Worm (Caenorhabditis elegans) whole organism, late embryonic: ENCODE data around the gene T08G5.2.

ENCODE experiments used
- C38D4.7 ChIP-seq: fragments of 200-800 bp; sonication (Bioruptor generic); optimal IDR thresholded peaks from 2 replicates; lab custom pipeline; 2018; ENCODE audit warnings: mild to moderate bottlenecking, missing genetic modification characterization, moderate library complexity, missing compliant biosample characterization
- F13H6.1 ChIP-seq: sonication (generic microtip); optimal IDR thresholded peaks from 2 replicates; lab custom pipeline; 2016; ENCODE audit warnings: missing genetic modification characterization, missing compliant biosample characterization
- T23F11.4 ChIP-seq: fragments of 200-800 bp; sonication (Bioruptor generic); optimal IDR thresholded peaks from 2 replicates; lab custom pipeline; 2018; ENCODE audit warnings: mild to moderate bottlenecking, missing genetic modification characterization, missing compliant biosample characterization
- Y22D7AL.16 ChIP-seq: sonication (generic microtip); optimal IDR thresholded peaks from 2 replicates; lab custom pipeline; 2016; ENCODE audit warnings: missing genetic modification characterization, missing compliant biosample characterization
- ahr-1 ChIP-seq: sonication (generic microtip); optimal IDR thresholded peaks from 2 replicates; lab custom pipeline; 2016; ENCODE audit warnings: missing genetic modification characterization, missing compliant biosample characterization
- ama-1 ChIP-seq: fragments of 150-350 bp; optimal IDR thresholded peaks from 2 replicates; lab custom pipeline; 2014
- ceh-14 ChIP-seq: sonication (generic microtip); optimal IDR thresholded peaks from 2 replicates; lab custom pipeline; 2016; ENCODE audit warnings: missing genotype, missing genetic modification characterization, missing compliant biosample characterization
- ceh-22 ChIP-seq: sonication (generic microtip); optimal IDR thresholded peaks from 2 replicates; lab custom pipeline; 2017; ENCODE audit warnings: missing biosample characterization, missing genetic modification characterization
- ceh-24 ChIP-seq: sonication (generic microtip); optimal IDR thresholded peaks from 2 replicates; lab custom pipeline; 2016; ENCODE audit warnings: mild to moderate bottlenecking, missing genetic modification characterization, missing compliant biosample characterization
- ceh-30 ChIP-seq: fragments of 150-350 bp; optimal IDR thresholded peaks from 2 replicates; lab custom pipeline; 2014; ENCODE audit warnings: missing biosample characterization, missing genetic modification characterization
- ceh-31 ChIP-seq: sonication (generic microtip); optimal IDR thresholded peaks from 2 replicates; lab custom pipeline; 2016; ENCODE audit warnings: missing genetic modification characterization, missing compliant biosample characterization
- ceh-45 ChIP-seq: fragments of 200-800 bp; sonication (Bioruptor generic); IDR thresholded peaks from 2 replicates; pipeline ENCODE4 v1.3.6; 2022; ENCODE audit warnings: missing genetic modification reagents, missing genetic modification characterization, missing compliant biosample characterization
- ceh-48 ChIP-seq: sonication (generic microtip); optimal IDR thresholded peaks from 2 replicates; lab custom pipeline; 2016; ENCODE audit warnings: missing genetic modification characterization, inconsistent platforms, missing compliant biosample characterization
- ceh-9 ChIP-seq: sonication (generic microtip); optimal IDR thresholded peaks from 2 replicates; lab custom pipeline; 2016; ENCODE audit warnings: mild to moderate bottlenecking, missing genetic modification characterization, inconsistent platforms, missing compliant biosample characterization
- che-1 ChIP-seq: sonication (generic microtip); optimal IDR thresholded peaks from 2 replicates; lab custom pipeline; 2016; ENCODE audit warnings: mild to moderate bottlenecking, missing genetic modification characterization, missing compliant biosample characterization
- dve-1 ChIP-seq: sonication (generic microtip); optimal IDR thresholded peaks from 2 replicates; lab custom pipeline; 2017; ENCODE audit warnings: antibody characterized with exemption, mild to moderate bottlenecking, missing genetic modification characterization, missing compliant biosample characterization
- elt-2 ChIP-seq: sonication (generic microtip); optimal IDR thresholded peaks from 2 replicates; lab custom pipeline; 2016; ENCODE audit warnings: missing genetic modification reagents, missing genetic modification characterization, missing compliant biosample characterization
- ets-4 ChIP-seq: sonication (generic microtip); optimal IDR thresholded peaks from 2 replicates; lab custom pipeline; 2016; ENCODE audit warnings: missing genetic modification characterization, missing compliant biosample characterization
- fax-1 ChIP-seq: sonication (generic microtip); optimal IDR thresholded peaks from 2 replicates; lab custom pipeline; 2016; ENCODE audit warnings: missing genotype, missing genetic modification characterization, missing compliant biosample characterization
- fkh-10 ChIP-seq: fragments of 150-350 bp; optimal IDR thresholded peaks from 2 replicates; lab custom pipeline; 2014; ENCODE audit warnings: missing biosample characterization, missing genetic modification reagents, missing genetic modification characterization
- fkh-6 ChIP-seq: sonication (generic microtip); optimal IDR thresholded peaks from 2 replicates; lab custom pipeline; 2016; ENCODE audit warnings: missing genetic modification characterization, missing compliant biosample characterization
- hlh-30 ChIP-seq: sonication (generic microtip); optimal IDR thresholded peaks from 2 replicates; lab custom pipeline; 2017; ENCODE audit warnings: antibody characterized with exemption, missing genetic modification characterization, missing compliant biosample characterization; ENCODE audit not compliant: insufficient read depth
- hlh-6 ChIP-seq: sonication (generic microtip); optimal IDR thresholded peaks from 2 replicates; lab custom pipeline; 2016; ENCODE audit warnings: missing genotype, missing genetic modification characterization, missing compliant biosample characterization
- lin-11 ChIP-seq: fragments of 200-800 bp; sonication (Bioruptor generic); optimal IDR thresholded peaks from 2 replicates; lab custom pipeline; 2018; ENCODE audit warnings: mild to moderate bottlenecking, missing genetic modification characterization, missing compliant biosample characterization
- madf-2 ChIP-seq: sonication (generic microtip); optimal IDR thresholded peaks from 2 replicates; lab custom pipeline; 2017; ENCODE audit warnings: missing genetic modification characterization, missing compliant biosample characterization
- mec-3 ChIP-seq: sonication (generic microtip); optimal IDR thresholded peaks from 2 replicates; lab custom pipeline; 2016; ENCODE audit warnings: borderline replicate concordance, missing genetic modification characterization, missing compliant biosample characterization
- nfya-1 ChIP-seq: sonication (generic microtip); optimal IDR thresholded peaks from 2 replicates; lab custom pipeline; 2017; ENCODE audit warnings: missing genetic modification characterization, mild to moderate bottlenecking, missing compliant biosample characterization, antibody characterized with exemption, moderate library complexity
- nhr-232 ChIP-seq: sonication (generic microtip); optimal IDR thresholded peaks from 2 replicates; lab custom pipeline; 2016; ENCODE audit warnings: missing genetic modification characterization, missing compliant biosample characterization
- odd-2 ChIP-seq: sonication (generic microtip); optimal IDR thresholded peaks from 2 replicates; lab custom pipeline; 2017; ENCODE audit warnings: antibody characterized with exemption, mild to moderate bottlenecking, missing genetic modification characterization, missing compliant biosample characterization
- pag-3 ChIP-seq: sonication (generic microtip); optimal IDR thresholded peaks from 2 replicates; lab custom pipeline; 2016; ENCODE audit warnings: missing compliant biosample characterization, missing genetic modification characterization, borderline replicate concordance
- pat-9 ChIP-seq: fragments of 200-800 bp; sonication (Bioruptor generic); optimal IDR thresholded peaks from 2 replicates; lab custom pipeline; 2018; ENCODE audit warnings: mild to moderate bottlenecking, missing genetic modification characterization, moderate library complexity, missing compliant biosample characterization
- pqm-1 ChIP-seq: sonication (generic microtip); optimal IDR thresholded peaks from 2 replicates; lab custom pipeline; 2016; ENCODE audit warnings: missing genetic modification characterization, missing compliant biosample characterization
- pros-1 ChIP-seq: fragments of 150-350 bp; optimal IDR thresholded peaks from 2 replicates; lab custom pipeline; 2014; ENCODE audit warnings: missing biosample characterization, missing genetic modification reagents, missing genetic modification characterization
- rnt-1 ChIP-seq: sonication (generic microtip); optimal IDR thresholded peaks from 2 replicates; lab custom pipeline; 2016; ENCODE audit warnings: missing genetic modification characterization, missing compliant biosample characterization
- sox-4 ChIP-seq: sonication (generic microtip); optimal IDR thresholded peaks from 2 replicates; lab custom pipeline; 2017; ENCODE audit warnings: mild to moderate bottlenecking, missing genetic modification characterization, inconsistent platforms, missing compliant biosample characterization
- syd-9 ChIP-seq: sonication (generic microtip); optimal IDR thresholded peaks from 2 replicates; lab custom pipeline; 2016; ENCODE audit warnings: mild to moderate bottlenecking, missing genetic modification characterization, moderate library complexity, missing compliant biosample characterization
- unc-3 ChIP-seq, 2 experiments: fragments of 200-800 bp in 1 of 2; sonication (Bioruptor generic) in 1 of 2; sonication (generic microtip) in 1 of 2; conservative IDR thresholded peaks in 1 of 2; optimal IDR thresholded peaks in 1 of 2; 2 replicates each; pipeline versions ENCODE4 v1.3.6 to Lab custom; 2016 to 2022; ENCODE audit warnings: missing compliant biosample characterization in 2 of 2, missing genetic modification characterization in 2 of 2, missing genetic modification reagents in 1 of 2
- unc-42 ChIP-seq: sonication (generic microtip); optimal IDR thresholded peaks from 2 replicates; lab custom pipeline; 2016; ENCODE audit warnings: missing genotype, missing genetic modification characterization, missing compliant biosample characterization
- unc-55 ChIP-seq: sonication (generic microtip); optimal IDR thresholded peaks from 2 replicates; lab custom pipeline; 2017; ENCODE audit warnings: missing biosample characterization, missing genetic modification reagents, missing genetic modification characterization
- ztf-16 ChIP-seq: sonication (generic microtip); optimal IDR thresholded peaks from 2 replicates; lab custom pipeline; 2017; ENCODE audit warnings: missing genetic modification characterization, missing compliant biosample characterization

T08G5.2 gene

DNA sequence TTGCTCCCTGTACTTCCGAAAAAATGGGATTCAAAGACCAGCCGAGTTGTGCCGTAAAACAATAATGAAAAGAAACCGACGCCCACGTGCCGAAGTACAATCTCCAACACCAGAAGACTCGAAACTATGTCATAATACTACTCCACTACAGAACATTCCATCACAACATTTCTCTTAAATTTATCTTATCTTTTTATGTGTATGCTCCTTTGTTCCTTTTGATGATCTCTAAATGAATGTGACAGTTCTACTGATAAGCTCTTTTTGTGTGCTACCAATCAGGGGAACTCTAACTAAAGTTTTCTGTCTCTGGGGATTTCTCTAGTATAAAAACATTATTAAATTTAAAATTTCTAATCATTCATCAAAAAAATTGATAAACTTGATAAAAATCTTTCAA, 39.3 kb downstream of the T08G5.2 start:
- no peak for TF ChIP-seq ceh-24 (tag; lab: Kevin White, UChicago)
- TF ChIP-seq ceh-30 (tag; lab: Kevin White, UChicago), result no peak
- no peak for TF ChIP-seq syd-9 (tag; lab: Kevin White, UChicago)
- no peak for TF ChIP-seq ceh-48 (tag; lab: Kevin White, UChicago)
- peak; percentile 89 for TF ChIP-seq elt-2 (tag; lab: Kevin White, UChicago)

DNA sequence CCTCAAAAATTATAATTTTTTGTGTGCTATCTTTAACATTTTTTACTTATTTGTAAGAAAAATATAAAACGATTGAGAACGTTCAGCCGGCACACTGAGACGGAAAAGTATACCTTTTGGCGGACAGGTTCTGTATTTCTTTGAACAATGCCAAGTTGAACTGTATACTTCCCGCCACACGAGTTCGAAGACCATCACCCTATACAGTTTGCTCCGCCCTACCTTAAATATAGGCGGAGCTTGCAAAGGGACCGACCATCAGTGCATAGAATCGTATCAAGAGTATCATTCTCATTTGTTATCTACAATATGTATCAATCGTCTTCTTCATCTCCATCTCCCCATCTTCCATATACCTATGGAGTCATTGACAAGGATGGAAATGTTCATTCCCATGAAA, 41.3 kb downstream of the T08G5.2 start, which contains the start of gene end-1:
Gene end-1 (plus strand): TSS at position 301 of the 400 bp plus-strand sequence.
- TF ChIP-seq ceh-9 (tag; lab: Kevin White, UChicago), result no peak
- no peak for TF ChIP-seq T23F11.4 (GFP tag; lab: Kevin White, UChicago)
- TF ChIP-seq fkh-10 (GFP tag; lab: Kevin White, UChicago), result no peak
- TF ChIP-seq unc-55 (GFP tag; lab: Kevin White, UChicago), result no peak
- no peak for TF ChIP-seq pqm-1
- no peak for TF ChIP-seq ztf-16
- TF ChIP-seq pat-9, result no peak
- TF ChIP-seq rnt-1, result no peak
- no peak for TF ChIP-seq nfya-1 (tag; lab: Kevin White, UChicago)
- TF ChIP-seq pros-1 (tag; lab: Kevin White, UChicago), result no peak
- no peak for TF ChIP-seq lin-11 (tag; lab: Kevin White, UChicago)
- no peak for TF ChIP-seq che-1 (tag; lab: Kevin White, UChicago)

DNA sequence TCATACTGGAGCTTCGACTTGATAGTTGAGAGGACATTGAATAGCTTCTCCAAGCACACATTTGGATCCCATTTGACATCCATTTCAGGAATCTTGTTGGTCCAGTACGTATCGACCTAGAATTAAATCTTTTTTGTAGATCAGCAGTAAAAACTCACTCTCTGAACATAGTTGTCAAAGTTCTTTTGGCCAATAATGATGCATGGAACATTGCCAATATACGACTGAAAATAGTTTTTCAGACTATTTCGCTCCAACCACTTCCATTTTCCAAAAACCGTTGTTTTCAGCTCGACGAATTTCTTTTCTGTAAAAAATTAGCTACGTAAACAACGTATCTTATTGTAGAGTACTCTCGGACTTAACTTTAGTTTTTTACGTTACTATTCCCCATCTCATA, 44.4 kb downstream of the T08G5.2 start:
- no peak for TF ChIP-seq hlh-30
- TF ChIP-seq pqm-1, result no peak
- no peak for TF ChIP-seq che-1 (tag; lab: Kevin White, UChicago)
- TF ChIP-seq unc-42 (tag; lab: Kevin White, UChicago), result no peak
- no peak for TF ChIP-seq ceh-24 (tag; lab: Kevin White, UChicago)
- no peak for TF ChIP-seq ceh-45 (GFP tag; lab: Robert Waterston, UW)
- no peak for TF ChIP-seq ahr-1 (tag; lab: Kevin White, UChicago)
- TF ChIP-seq hlh-6 (tag; lab: Kevin White, UChicago), result no peak
- TF ChIP-seq pag-3, result no peak
- TF ChIP-seq fkh-6 (tag; lab: Kevin White, UChicago), result no peak
- no peak for TF ChIP-seq Y22D7AL.16 (tag; lab: Kevin White, UChicago)
- no peak for TF ChIP-seq fkh-10 (GFP tag; lab: Kevin White, UChicago)
- TF ChIP-seq F13H6.1, result no peak
- no peak for TF ChIP-seq madf-2 (tag; lab: Kevin White, UChicago)
- no peak for TF ChIP-seq nhr-232
- no peak for TF ChIP-seq sox-4 (tag; lab: Kevin White, UChicago)
- TF ChIP-seq ceh-48 (tag; lab: Kevin White, UChicago), result no peak

- TF ChIP-seq ceh-31 (tag; lab: Kevin White, UChicago) (no peak), mec-3 (tag; lab: Kevin White, UChicago) (no peak), fax-1 (tag; lab: Kevin White, UChicago) (no peak), ama-1 (lab: Kevin White, UChicago) (no peak), ceh-24 (tag; lab: Kevin White, UChicago) (no peak), C38D4.7 (GFP tag; lab: Kevin White, UChicago) (no peak), hlh-30 (no peak), ceh-14 (tag; lab: Kevin White, UChicago) (no peak), unc-3 (GFP tag; conservative IDR thresholded peaks at IDR 0.05; lab: Robert Waterston, UW) (no peak), unc-3 (tag; optimal IDR thresholded peaks at IDR 0.05; lab: Kevin White, UChicago) (no peak), ceh-22 (tag; lab: Kevin White, UChicago) (no peak), T23F11.4 (GFP tag; lab: Kevin White, UChicago) (no peak), ceh-45 (GFP tag; lab: Robert Waterston, UW) (no peak), nfya-1 (tag; lab: Kevin White, UChicago) (no peak), unc-42 (tag; lab: Kevin White, UChicago) (no peak), syd-9 (tag; lab: Kevin White, UChicago) (no peak), dve-1 (tag; lab: Kevin White, UChicago) (no peak), ets-4 (tag; lab: Kevin White, UChicago) (no peak), odd-2 (tag; lab: Kevin White, UChicago) (no peak), pros-1 (tag; lab: Kevin White, UChicago) (no peak)
These were observed 45.3 kb downstream of the T08G5.2 start, which contains the start of gene eol-1 for ce11 chrV:13980807-13981206. Gene eol-1, minus strand, starts transcription at chrV:13980907.
